Worm (Caenorhabditis elegans): ENCODE measurements around the gene C14B1.12.
"Not testable (repeated sequence)": the region's sequence is repeated elsewhere in the genome, so short reads cannot be mapped to it uniquely, and the experiment has no call there.

Gene C14B1.12

DNA sequence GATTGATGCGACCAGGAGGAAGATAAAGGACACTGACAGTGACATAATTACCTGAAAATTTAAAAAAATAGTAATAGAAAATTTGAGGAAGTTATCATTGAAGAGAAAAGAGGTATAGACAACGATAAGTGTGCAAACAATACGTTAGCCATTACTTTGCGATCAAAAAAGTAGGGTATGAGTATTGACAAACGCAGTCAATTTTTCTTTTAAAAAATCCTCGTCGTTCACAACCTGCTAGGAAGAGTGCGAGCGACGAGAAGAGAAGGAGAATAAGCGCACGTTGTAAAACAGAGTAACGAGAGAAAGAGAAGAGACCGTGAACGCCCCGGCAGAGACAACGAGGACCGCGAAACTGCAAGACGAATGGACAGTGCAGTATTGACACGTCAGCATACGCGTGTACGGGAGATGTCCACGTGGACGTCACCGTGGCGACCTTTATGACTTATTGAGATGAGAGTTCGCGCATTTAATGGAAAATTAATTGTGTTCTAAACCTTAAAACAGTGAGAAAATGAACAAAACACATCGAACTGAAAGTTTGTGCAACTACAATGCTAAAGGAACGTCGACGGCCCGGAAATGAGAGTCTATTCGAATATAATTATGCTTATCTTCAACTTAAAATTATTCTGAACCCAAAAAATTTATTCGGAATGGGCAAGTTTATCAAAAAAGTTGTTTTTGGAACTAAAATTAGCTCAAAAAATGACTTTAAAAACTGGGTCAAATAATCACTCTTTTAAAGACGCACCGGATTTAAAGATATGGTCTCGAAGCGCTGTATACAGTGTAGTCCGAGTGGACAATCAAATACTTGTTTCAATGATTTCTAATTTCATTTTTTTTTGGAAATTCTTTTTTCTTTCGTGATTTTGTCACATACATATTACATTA is 23.1 kb downstream of the C14B1.12 start, which contains the start of the genes pdi-1 and C14B1.2 (continued):
- TF ChIP-seq arid-1 (GFP tag; conservative IDR thresholded peaks at IDR 0.05), result peak; percentile 51; the same call in 1 of the 2 replicates
- peak; percentile 99 for TF ChIP-seq mxl-3 (GFP tag; optimal IDR thresholded peaks at IDR 0.05)
- TF ChIP-seq pqm-1 (tag; optimal IDR thresholded peaks at IDR 0.05), result peak; percentile 40
- TF ChIP-seq ceh-44 (GFP tag; IDR thresholded peaks at IDR 0.05), result no peak
- peak; percentile 83 for TF ChIP-seq nhr-25 (tag; optimal IDR thresholded peaks at IDR 0.05; ENCODE audit: borderline replicate concordance, insufficient read depth)
- TF ChIP-seq nhr-48 (tag; optimal IDR thresholded peaks at IDR 0.05), result peak; percentile 54
- TF ChIP-seq rbr-2 (tag; optimal IDR thresholded peaks at IDR 0.05), result peak; percentile 34
- TF ChIP-seq T26A8.4 (GFP tag; IDR thresholded peaks at IDR 0.05), result no peak

DNA sequence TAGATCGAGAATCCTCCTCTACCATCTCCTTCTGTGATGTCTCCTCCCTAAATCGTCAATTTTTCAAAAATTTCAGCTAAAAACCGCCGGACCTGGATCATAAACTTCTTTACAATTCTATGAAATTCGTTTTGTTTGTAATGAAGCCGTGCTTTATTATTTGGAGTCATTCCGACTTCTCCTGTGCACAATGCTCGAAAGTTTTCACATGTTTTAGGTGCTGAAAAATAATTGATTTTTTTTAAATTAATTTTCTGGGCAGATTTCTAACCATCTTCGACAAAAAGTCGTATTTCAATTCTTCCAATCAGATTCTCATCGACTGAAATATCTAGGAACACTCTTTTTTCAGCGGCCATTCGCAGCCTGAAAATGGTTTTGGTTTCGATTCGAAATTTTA is 25.5 kb downstream of the C14B1.12 start, which contains the start of gene cyn-9:
TSS of gene cyn-9 (minus strand) at position 366 of the 400 bp plus-strand sequence.
- TF ChIP-seq duxl-1 (tag; optimal IDR thresholded peaks at IDR 0.05; ENCODE audit: poor library complexity), result peak; percentile 70
- TF ChIP-seq unc-39 (tag; optimal IDR thresholded peaks at IDR 0.05), result no peak
- 0 out of 2 replicates have a peak, but pooled peaks have one; percentile 22 for TF ChIP-seq Y75B8A.6 (GFP tag; IDR thresholded peaks at IDR 0.05)
- TF ChIP-seq T26A8.4 (GFP tag; IDR thresholded peaks at IDR 0.05), result peak; percentile 66
- 0 out of 2 replicates have a peak, but pooled peaks have one; percentile 10 for TF ChIP-seq arid-1 (GFP tag; conservative IDR thresholded peaks at IDR 0.05)
- TF ChIP-seq F49E8.2 (tag; optimal IDR thresholded peaks at IDR 0.05; ENCODE audit: borderline replicate concordance), result no peak
- peak; percentile 46 for TF ChIP-seq lin-38 (GFP tag; IDR thresholded peaks at IDR 0.05)

DNA sequence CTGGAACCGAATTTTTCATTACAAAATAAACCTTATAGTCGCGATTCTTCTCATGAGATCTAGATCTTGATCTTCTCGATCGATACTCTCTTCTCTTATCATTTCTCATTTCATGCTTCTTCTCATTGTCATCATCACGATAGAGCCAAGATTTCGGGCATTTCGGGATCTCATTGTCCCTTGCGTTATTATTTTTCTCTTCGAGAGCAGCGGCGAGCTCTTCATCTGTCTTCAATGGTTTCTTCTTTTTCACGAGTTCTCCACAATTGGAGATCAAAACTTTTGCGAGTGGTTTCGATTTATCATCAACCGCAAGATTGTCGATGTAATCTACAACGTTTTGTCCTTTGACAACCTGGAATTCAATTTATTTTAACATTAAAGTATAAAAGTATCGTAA is 26.4 kb downstream of the C14B1.12 start:
- TF ChIP-seq jun-1 (tag; optimal IDR thresholded peaks at IDR 0.05) (no peak), daf-16 (GFP tag; optimal IDR thresholded peaks at IDR 0.05) (no peak), daf-16 (tag; optimal IDR thresholded peaks at IDR 0.05) (no peak), lin-38 (GFP tag; IDR thresholded peaks at IDR 0.05) (no peak), D1046.2 (GFP tag; IDR thresholded peaks at IDR 0.05) (no peak), ceh-44 (GFP tag; IDR thresholded peaks at IDR 0.05) (no peak), nhr-48 (tag; optimal IDR thresholded peaks at IDR 0.05) (no peak), F37D6.2 (tag; optimal IDR thresholded peaks at IDR 0.05) (no peak), aha-1 (tag) (peak; percentile 97)

DNA sequence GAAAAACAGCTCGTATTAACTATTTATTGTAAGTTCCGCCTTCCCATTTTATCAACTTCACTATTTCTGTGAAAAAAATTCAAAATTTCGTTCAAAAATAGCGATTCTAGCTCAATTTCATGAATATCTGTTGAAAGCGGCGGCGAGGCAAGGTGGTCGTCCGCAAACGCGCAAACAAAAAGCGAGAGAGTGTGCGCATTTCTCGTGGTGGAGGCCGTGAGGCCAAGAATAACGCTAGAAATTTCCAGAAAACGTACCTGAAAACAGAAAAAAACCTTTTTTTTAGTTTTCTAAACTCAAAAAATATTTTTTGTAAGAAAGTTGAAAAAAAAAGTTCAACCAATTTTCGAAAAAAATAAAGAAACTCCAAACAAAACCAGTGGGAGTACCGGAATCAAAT is 27.6 kb downstream of the C14B1.12 start:
- TF ChIP-seq lin-38 (GFP tag; IDR thresholded peaks at IDR 0.05) (peak; percentile 65), hmg-1.1 (GFP tag; IDR thresholded peaks at IDR 0.05) (peak; percentile 47)

DNA sequence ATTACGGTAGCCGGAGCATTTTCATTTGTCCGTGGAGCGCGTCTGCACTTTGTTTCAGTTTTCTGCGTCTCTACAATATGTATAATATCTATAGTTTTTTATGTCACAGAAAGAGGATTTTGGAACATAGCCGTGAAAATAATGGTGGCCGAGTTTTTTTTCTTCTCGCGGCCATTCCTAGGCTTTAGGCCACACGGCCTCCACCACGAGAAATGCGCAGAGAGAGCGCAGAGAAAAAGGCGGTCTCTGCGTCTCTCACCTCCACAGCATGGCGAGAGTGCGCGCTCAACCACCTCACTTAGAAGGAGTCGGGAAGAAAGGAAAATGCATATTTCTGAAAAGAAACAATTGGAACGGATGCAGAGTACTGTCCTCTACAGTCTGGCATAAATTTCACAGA is 29.4 kb downstream of the C14B1.12 start:
- TF ChIP-seq lin-1 (GFP tag; IDR thresholded peaks at IDR 0.05), result peak; percentile 44; the same call in 1 of the 2 replicates
- TF ChIP-seq mxl-2 (GFP tag; conservative IDR thresholded peaks at IDR 0.05), result peak; percentile 65; the same call in 1 of the 2 replicates
- 0 out of 2 replicates have a peak, but pooled peaks have one; percentile 65 for TF ChIP-seq dmd-9 (GFP tag; IDR thresholded peaks at IDR 0.05)
- TF ChIP-seq Y48G9A.11 (GFP tag; IDR thresholded peaks at IDR 0.05), result 0 out of 2 replicates have a peak, but pooled peaks have one; percentile 25
- TF ChIP-seq nhr-42 (GFP tag; IDR thresholded peaks at IDR 0.05), result peak; percentile 70; the same call in 1 of the 2 replicates
- 0 out of 2 replicates have a peak, but pooled peaks have one; percentile 17 for TF ChIP-seq ceh-44 (GFP tag; IDR thresholded peaks at IDR 0.05)
- TF ChIP-seq lin-38 (GFP tag; IDR thresholded peaks at IDR 0.05), result peak; percentile 88
- TF ChIP-seq zfp-3 (GFP tag; conservative IDR thresholded peaks at IDR 0.05), result peak; percentile 64; the same call in 1 of the 2 replicates
- TF ChIP-seq rbr-2 (tag; optimal IDR thresholded peaks at IDR 0.05), result peak; percentile 20
- peak; percentile 71 for TF ChIP-seq set-16 (GFP tag; IDR thresholded peaks at IDR 0.05)
- TF ChIP-seq hmg-1.1 (GFP tag; IDR thresholded peaks at IDR 0.05), result peak; percentile 88
- TF ChIP-seq tra-1 (GFP tag; IDR thresholded peaks at IDR 0.05), result peak; percentile 73
- peak; percentile 62 for TF ChIP-seq dmd-6 (GFP tag; IDR thresholded peaks at IDR 0.05)
- 0 out of 2 replicates have a peak, but pooled peaks have one; percentile 63 for TF ChIP-seq php-3 (GFP tag; IDR thresholded peaks at IDR 0.05)
- TF ChIP-seq lin-29 (GFP tag; IDR thresholded peaks at IDR 0.05), result peak; percentile 69; the same call in 1 of the 2 replicates
- peak; percentile 23; the same call in 1 of the 2 replicates for TF ChIP-seq snpc-1.2 (GFP tag; IDR thresholded peaks at IDR 0.05)
- TF ChIP-seq pha-4 (GFP tag; IDR thresholded peaks at IDR 0.05), result 0 out of 2 replicates have a peak, but pooled peaks have one; percentile 39
- TF ChIP-seq pha-4 (tag; optimal IDR thresholded peaks at IDR 0.05), result not testable (repeated sequence)
- peak; percentile 66; the same call in 1 of the 2 replicates for TF ChIP-seq ctbp-1 (GFP tag; IDR thresholded peaks at IDR 0.05)
- TF ChIP-seq mdt-29 (GFP tag; IDR thresholded peaks at IDR 0.05), result 0 out of 2 replicates have a peak, but pooled peaks have one; percentile 46

Data from whole organism, L4 larva.